Worm (Caenorhabditis elegans) whole organism, L4 larva: ENCODE data around the gene srxa-11.

Source experiments
- F10B5.3 ChIP-seq: sonication (generic microtip); optimal IDR thresholded peaks from 2 replicates; lab custom pipeline; 2016; ENCODE audit warnings: mild to moderate bottlenecking, missing genetic modification characterization, missing compliant biosample characterization
- F26F4.8 ChIP-seq: fragments of 200-800 bp; sonication (Bioruptor generic); conservative IDR thresholded peaks from 2 replicates; pipeline ENCODE4 v1.3.6; 2022; ENCODE audit warnings: missing genetic modification characterization, missing compliant biosample characterization
- ama-1 ChIP-seq: fragments of 150-350 bp; optimal IDR thresholded peaks from 2 replicates; lab custom pipeline; 2014; ENCODE audit warnings: inconsistent platforms, mixed read lengths
- ceh-28 ChIP-seq: fragments of 150-350 bp; optimal IDR thresholded peaks from 2 replicates; lab custom pipeline; 2014; ENCODE audit warnings: missing biosample characterization, missing genetic modification reagents, missing genetic modification characterization
- ceh-82 ChIP-seq: sonication (generic microtip); optimal IDR thresholded peaks from 2 replicates; lab custom pipeline; 2017; ENCODE audit warnings: missing biosample characterization, missing genetic modification characterization
- lin-38 ChIP-seq: fragments of 200-800 bp; sonication (Bioruptor generic); IDR thresholded peaks from 2 replicates; pipeline ENCODE4 v1.3.6; 2022; ENCODE audit warnings: missing genetic modification reagents, missing genetic modification characterization, missing compliant biosample characterization
- lsy-2 ChIP-seq, 2 experiments: fragments of 150-350 bp in 1 of 2; sonication (generic microtip) in 1 of 2; optimal IDR thresholded peaks; 2 replicates each; lab custom pipeline; 2014 to 2017; ENCODE audit warnings: missing biosample characterization in 2 of 2, missing genetic modification characterization in 2 of 2
- mes-2 ChIP-seq: sonication (generic microtip); optimal IDR thresholded peaks from 2 replicates; lab custom pipeline; 2016; ENCODE audit warnings: missing genotype, mild to moderate bottlenecking, missing genetic modification characterization, missing compliant biosample characterization; ENCODE audit not compliant: poor library complexity, severe bottlenecking
- pha-4 ChIP-seq, 2 experiments: fragments of 150-350 bp in 1 of 2; fragments of 200-800 bp in 1 of 2; sonication (Bioruptor generic) in 1 of 2; IDR thresholded peaks in 1 of 2; optimal IDR thresholded peaks in 1 of 2; 2 replicates each; pipeline versions ENCODE4 v1.3.6 to Lab custom; 2014 to 2022; ENCODE audit warnings: missing genetic modification characterization in 2 of 2, missing genetic modification reagents in 2 of 2, missing biosample characterization in 1 of 2, missing compliant biosample characterization in 1 of 2
- zag-1 ChIP-seq: fragments of 150-350 bp; optimal IDR thresholded peaks from 2 replicates; lab custom pipeline; 2014; ENCODE audit warnings: missing biosample characterization, missing genetic modification characterization

DNA sequence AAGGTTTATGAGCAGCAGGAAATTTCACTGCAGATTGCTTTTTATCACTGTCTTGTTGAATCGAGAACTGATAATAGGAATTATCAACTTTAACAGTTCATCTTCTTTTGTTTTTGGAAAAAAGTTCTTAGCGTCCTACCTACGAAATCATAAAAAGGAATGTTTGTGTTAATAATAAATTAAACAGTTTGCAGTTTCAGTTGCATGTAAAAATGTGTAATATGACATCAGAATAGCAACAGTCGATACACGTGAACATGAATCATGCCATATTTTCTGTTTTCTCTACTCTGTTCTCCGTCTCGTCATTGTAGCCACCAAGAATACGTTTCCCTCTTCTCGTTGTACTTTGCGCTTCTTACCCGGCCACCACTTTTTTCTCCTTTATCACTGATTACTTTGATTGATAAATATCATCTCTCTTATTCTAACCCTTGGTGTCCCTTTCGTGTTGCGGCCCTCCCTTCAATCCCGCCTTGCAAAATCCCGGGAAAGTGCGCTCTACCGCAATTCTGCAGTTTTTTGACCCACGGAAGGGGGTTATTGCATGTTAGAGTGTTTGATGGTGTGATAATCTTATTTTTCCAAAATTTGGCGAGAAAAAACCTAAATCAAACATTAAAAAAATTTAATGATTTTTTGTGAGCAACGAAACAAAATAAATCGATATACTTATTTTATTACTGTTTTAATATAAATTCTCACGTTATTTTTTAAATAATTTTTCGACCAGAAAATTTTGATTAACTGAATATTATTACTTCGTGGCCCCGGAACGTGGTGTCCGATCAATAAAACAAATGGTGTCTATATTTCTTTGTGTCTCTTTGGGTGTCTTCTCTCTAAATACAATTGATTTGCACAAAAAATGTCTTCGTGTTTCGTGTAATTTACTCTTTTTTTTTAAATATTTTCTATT, 31.2 kb upstream of the srxa-11 start, which contains the start of gene sptl-3:
- no peak for TF ChIP-seq ceh-82 (tag; lab: Kevin White, UChicago)
- no peak for TF ChIP-seq lin-38 (GFP tag; lab: Robert Waterston, UW)
- no peak for TF ChIP-seq F10B5.3 (tag; lab: Kevin White, UChicago)
- TF ChIP-seq zag-1, result no peak
- TF ChIP-seq mes-2, result no peak
- peak in 1 of 2 experiments; percentile 34 for TF ChIP-seq lsy-2 (tag; optimal IDR thresholded peaks at IDR 0.05; lab: Kevin White, UChicago)
- no peak for TF ChIP-seq ceh-28 (tag; lab: Kevin White, UChicago)
- no peak for TF ChIP-seq pha-4 (GFP tag; IDR thresholded peaks at IDR 0.05; lab: Robert Waterston, UW)
- TF ChIP-seq pha-4 (tag; optimal IDR thresholded peaks at IDR 0.05; lab: Kevin White, UChicago), result no peak
- TF ChIP-seq ama-1, result no peak
- no peak for TF ChIP-seq F26F4.8
